Worm (Caenorhabditis elegans) whole organism, L1 larva: Measurements from ENCODE around the gene smg-8.

ENCODE experiments used
- C16A3.4 ChIP-seq: fragments of 150-350 bp; optimal IDR thresholded peaks from 2 replicates; lab custom pipeline; 2014; ENCODE audit warnings: missing biosample characterization, missing genetic modification characterization
- F16B12.6 ChIP-seq: fragments of 150-350 bp; optimal IDR thresholded peaks from 2 replicates; lab custom pipeline; 2014; ENCODE audit warnings: missing biosample characterization, missing genetic modification characterization
- alr-1 ChIP-seq: fragments of 200-800 bp; sonication (Bioruptor generic); optimal IDR thresholded peaks from 2 replicates; lab custom pipeline; 2018; ENCODE audit warnings: borderline replicate concordance, mild to moderate bottlenecking, missing genetic modification characterization, missing compliant biosample characterization
- blmp-1 ChIP-seq: fragments of 150-350 bp; optimal IDR thresholded peaks from 2 replicates; lab custom pipeline; 2014; ENCODE audit warnings: missing biosample characterization, missing genetic modification characterization
- ceh-88 ChIP-seq: fragments of 200-800 bp; sonication (Bioruptor generic); IDR thresholded peaks from 2 replicates; pipeline ENCODE4 v1.3.6; 2022; ENCODE audit warnings: missing genetic modification characterization, missing compliant biosample characterization
- dpl-1 ChIP-seq, 3 experiments: fragments of 150-350 bp in 2 of 3; sonication (generic microtip) in 1 of 3; optimal IDR thresholded peaks; 2 replicates each; lab custom pipeline; 2014 to 2017; ENCODE audit warnings: missing biosample characterization in 3 of 3, missing genetic modification characterization in 3 of 3, missing genetic modification reagents in 3 of 3
- efl-1 ChIP-seq, 4 experiments: fragments of 150-350 bp; optimal IDR thresholded peaks in 3 of 4; peaks in 1 of 4; 1 replicate in 1 of 4; 2 replicates in 3 of 4; lab custom pipeline; 2014; ENCODE audit warnings: missing biosample characterization in 2 of 4, missing genetic modification characterization in 2 of 4, missing genetic modification reagents in 2 of 4
- egl-13 ChIP-seq: sonication (generic microtip); optimal IDR thresholded peaks from 2 replicates; lab custom pipeline; 2016; ENCODE audit warnings: missing genotype, missing genetic modification reagents, missing genetic modification characterization, missing compliant biosample characterization
- elt-3 ChIP-seq, 6 experiments: fragments of 150-350 bp in 1 of 6; sonication (generic microtip); optimal IDR thresholded peaks; 2 replicates each; lab custom pipeline; 2017 to 2018; ENCODE audit warnings: missing biosample characterization in 6 of 6, missing genetic modification characterization in 6 of 6, inconsistent platforms in 1 of 6
- fkh-10 ChIP-seq: sonication (generic microtip); optimal IDR thresholded peaks from 2 replicates; lab custom pipeline; 2017; ENCODE audit warnings: missing biosample characterization, missing genetic modification reagents, missing genetic modification characterization
- grh-1 ChIP-seq: fragments of 200-800 bp; sonication (Bioruptor generic); IDR thresholded peaks from 2 replicates; pipeline ENCODE4 v1.3.6; 2022; ENCODE audit warnings: missing genetic modification reagents, missing genetic modification characterization, missing compliant biosample characterization
- hlh-17 ChIP-seq: fragments of 200-800 bp; sonication (Bioruptor generic); optimal IDR thresholded peaks from 2 replicates; lab custom pipeline; 2018; ENCODE audit warnings: missing genetic modification characterization, mild to moderate bottlenecking, missing compliant biosample characterization, moderate library complexity, borderline replicate concordance
- hpl-2 ChIP-seq: fragments of 150-350 bp; optimal IDR thresholded peaks from 2 replicates; lab custom pipeline; 2014; ENCODE audit warnings: missing biosample characterization, missing genetic modification reagents, missing genetic modification characterization
- lin-15B ChIP-seq: fragments of 150-350 bp; sonication (generic microtip); optimal IDR thresholded peaks from 3 replicates; lab custom pipeline; 2014; ENCODE audit warnings: missing biosample characterization, missing genetic modification characterization
- lin-35 ChIP-seq, 2 experiments: fragments of 150-350 bp; optimal IDR thresholded peaks; 2 replicates each; lab custom pipeline; 2014; ENCODE audit warnings: missing biosample characterization in 2 of 2, missing genetic modification characterization in 2 of 2, missing genetic modification reagents in 2 of 2
- lsy-2 ChIP-seq, 2 experiments: fragments of 150-350 bp; optimal IDR thresholded peaks; 2 replicates each; lab custom pipeline; 2014; ENCODE audit warnings: missing biosample characterization in 2 of 2, missing genetic modification characterization in 2 of 2
- mdl-1 ChIP-seq, 2 experiments: fragments of 150-350 bp; optimal IDR thresholded peaks; 2 replicates each; lab custom pipeline; 2014 to 2017; ENCODE audit warnings: missing biosample characterization in 2 of 2, missing genetic modification characterization in 2 of 2, inconsistent platforms in 1 of 2
- mef-2 ChIP-seq: fragments of 150-350 bp; optimal IDR thresholded peaks from 2 replicates; lab custom pipeline; 2014; ENCODE audit warnings: missing biosample characterization, missing genetic modification characterization
- mep-1 ChIP-seq: fragments of 150-350 bp; optimal IDR thresholded peaks from 2 replicates; lab custom pipeline; 2014; ENCODE audit warnings: missing biosample characterization, missing genetic modification characterization
- nhr-19 ChIP-seq: fragments of 200-800 bp; sonication (Bioruptor generic); conservative IDR thresholded peaks from 2 replicates; pipeline ENCODE4 v1.3.6; 2022; ENCODE audit warnings: missing genetic modification characterization, missing compliant biosample characterization
- nhr-20 ChIP-seq: sonication (generic microtip); optimal IDR thresholded peaks from 2 replicates; lab custom pipeline; 2016; ENCODE audit warnings: mild to moderate bottlenecking, missing genetic modification characterization, missing compliant biosample characterization
- nhr-237 ChIP-seq: fragments of 150-350 bp; optimal IDR thresholded peaks from 2 replicates; lab custom pipeline; 2014; ENCODE audit warnings: missing biosample characterization, missing genetic modification characterization
- nhr-47 ChIP-seq: sonication (generic microtip); optimal IDR thresholded peaks from 2 replicates; lab custom pipeline; 2016; ENCODE audit warnings: mild to moderate bottlenecking, missing genetic modification characterization, moderate library complexity, missing compliant biosample characterization
- nhr-77 ChIP-seq: fragments of 150-350 bp; optimal IDR thresholded peaks from 2 replicates; lab custom pipeline; 2014; ENCODE audit warnings: missing biosample characterization, missing genetic modification characterization
- nhr-85 ChIP-seq: sonication (generic microtip); peaks from one replicate; lab custom pipeline; 2016; ENCODE audit warnings: missing genetic modification characterization, inconsistent platforms, missing compliant biosample characterization
- nhr-90 ChIP-seq: sonication (generic microtip); optimal IDR thresholded peaks from 2 replicates; lab custom pipeline; 2016; ENCODE audit warnings: mild to moderate bottlenecking, missing genetic modification characterization, missing compliant biosample characterization; ENCODE audit not compliant: poor library complexity
- rnt-1 ChIP-seq: sonication (generic microtip); optimal IDR thresholded peaks from 2 replicates; lab custom pipeline; 2016; ENCODE audit warnings: mild to moderate bottlenecking, missing genetic modification characterization, moderate library complexity, missing compliant biosample characterization
- skn-1 ChIP-seq: fragments of 150-350 bp; optimal IDR thresholded peaks from 2 replicates; lab custom pipeline; 2014; ENCODE audit warnings: missing biosample characterization, missing genetic modification characterization
- snu-23 ChIP-seq: sonication (generic microtip); optimal IDR thresholded peaks from 2 replicates; lab custom pipeline; 2016; ENCODE audit warnings: missing genetic modification characterization, missing compliant biosample characterization
- swsn-7 ChIP-seq: sonication (generic microtip); optimal IDR thresholded peaks from 2 replicates; lab custom pipeline; 2016; ENCODE audit warnings: missing genetic modification characterization, missing compliant biosample characterization
- unc-130 ChIP-seq: fragments of 150-350 bp; optimal IDR thresholded peaks from 2 replicates; lab custom pipeline; 2017; ENCODE audit warnings: missing biosample characterization, missing genetic modification characterization, inconsistent platforms
- zip-4 ChIP-seq: fragments of 200-800 bp; sonication (Bioruptor generic); optimal IDR thresholded peaks from 2 replicates; lab custom pipeline; 2018; ENCODE audit warnings: mild to moderate bottlenecking, missing genetic modification characterization, moderate library complexity, missing compliant biosample characterization
- ztf-4 ChIP-seq: fragments of 150-350 bp; optimal IDR thresholded peaks from 2 replicates; lab custom pipeline; 2014; ENCODE audit warnings: missing biosample characterization, missing genetic modification characterization

Gene smg-8

DNA sequence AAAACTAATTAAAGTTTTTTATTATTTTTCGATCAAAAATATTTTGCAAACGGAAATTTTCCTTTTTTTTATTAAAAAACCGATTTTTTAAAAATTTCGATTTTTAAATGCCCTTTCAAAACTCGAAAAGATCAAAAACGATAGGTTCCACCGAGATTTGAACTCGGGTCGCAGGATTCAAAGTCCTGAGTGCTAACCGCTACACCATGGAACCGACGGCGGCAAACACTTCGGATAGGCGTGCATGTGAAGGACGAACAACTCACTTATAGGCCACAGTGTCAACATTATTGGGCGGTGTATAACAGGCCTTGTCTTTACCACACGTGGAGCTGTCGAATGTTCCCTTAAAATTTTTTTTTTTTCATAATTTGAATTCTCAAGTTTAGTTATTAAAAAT, 33.5 kb downstream of the smg-8 start:
- TF ChIP-seq mep-1 (tag; lab: Kevin White, UChicago): peak; percentile 30
- peak; percentile 52 for TF ChIP-seq nhr-90 (tag; lab: Kevin White, UChicago)
- peak; percentile 33; the same call in 1 of the 2 replicates for TF ChIP-seq nhr-19 (GFP tag; lab: Robert Waterston, UW)
- TF ChIP-seq mef-2: no peak
- TF ChIP-seq nhr-85 (tag; lab: Kevin White, UChicago): peak; percentile 42
- peak; percentile 23 to 64 for TF ChIP-seq lin-35 (GFP tag; optimal IDR thresholded peaks at IDR 0.05; lab: Kevin White, UChicago)
- TF ChIP-seq F16B12.6 (tag; lab: Kevin White, UChicago): no peak
- TF ChIP-seq blmp-1 (tag; lab: Kevin White, UChicago): peak; percentile 6
- peak; percentile 13 for TF ChIP-seq swsn-7 (tag; lab: Kevin White, UChicago)
- TF ChIP-seq dpl-1 (GFP tag; optimal IDR thresholded peaks at IDR 0.05; lab: Kevin White, UChicago): peak; percentile 3 to 24 (median 4)
- no peak for TF ChIP-seq ztf-4 (tag; lab: Kevin White, UChicago)
- TF ChIP-seq rnt-1 (tag; lab: Kevin White, UChicago): peak; percentile 40
- peak; percentile 53 for TF ChIP-seq snu-23
- TF ChIP-seq lin-15B (tag; lab: Kevin White, UChicago): no peak
- TF ChIP-seq mdl-1 (tag; optimal IDR thresholded peaks at IDR 0.05; lab: Kevin White, UChicago): peak in 1 of 2 experiments; percentile 14
- TF ChIP-seq C16A3.4 (tag; lab: Kevin White, UChicago): peak; percentile 48
- TF ChIP-seq egl-13 (tag; lab: Kevin White, UChicago): no peak
- peak; percentile 31 to 45 for TF ChIP-seq efl-1 (optimal IDR thresholded peaks at IDR 0.05; lab: Kevin White, UChicago)
- TF ChIP-seq efl-1 (GFP tag; optimal IDR thresholded peaks at IDR 0.05 in 1 of 2; lab: Kevin White, UChicago): peak; percentile 4 to 94
- peak; percentile 43 for TF ChIP-seq nhr-20 (tag; lab: Kevin White, UChicago)
- TF ChIP-seq lsy-2 (tag; optimal IDR thresholded peaks at IDR 0.05; lab: Kevin White, UChicago): peak in 1 of 2 experiments; percentile 65
- peak; percentile 80 for TF ChIP-seq nhr-77
- TF ChIP-seq nhr-47 (tag; lab: Kevin White, UChicago): peak; percentile 42

DNA sequence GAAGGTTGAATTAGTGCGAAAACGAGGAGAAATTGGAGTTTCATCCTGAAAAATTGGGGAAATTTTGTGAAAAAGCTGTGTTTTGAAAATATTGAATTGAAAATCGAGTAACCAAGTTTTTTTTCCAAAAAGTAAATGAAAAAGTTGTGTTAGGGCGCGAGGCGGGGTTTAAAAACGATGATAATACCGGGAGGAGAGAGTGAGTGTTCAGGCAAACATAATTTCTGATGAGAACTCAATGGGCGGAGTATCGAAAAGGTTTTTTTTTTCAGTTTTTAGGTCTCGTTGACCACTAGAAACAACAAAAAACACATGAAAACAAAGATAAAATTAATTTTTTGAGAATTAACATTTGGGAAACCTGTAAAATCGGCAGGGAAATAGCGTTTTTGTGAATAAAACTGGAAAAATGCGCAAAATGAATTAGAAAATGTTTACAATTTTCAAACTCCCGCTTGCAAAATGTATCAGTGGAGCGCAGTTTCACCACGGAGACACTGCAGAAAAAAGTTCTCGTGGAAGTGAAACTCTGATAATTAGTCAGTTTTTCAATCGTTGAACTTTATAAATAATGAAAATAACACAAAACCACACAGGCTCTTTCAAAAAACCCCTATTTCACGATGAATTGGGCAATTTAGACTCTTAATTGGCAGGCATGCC, 38.5 kb downstream of the smg-8 start, which contains the start of gene C13B4.1:
C13B4.1 (minus strand) TSS at position 51 of the 663 bp plus-strand sequence.
- TF ChIP-seq nhr-47 (tag; lab: Kevin White, UChicago) (no peak), zip-4 (GFP tag; lab: Kevin White, UChicago) (no peak), lin-35 (GFP tag; optimal IDR thresholded peaks at IDR 0.05; lab: Kevin White, UChicago) (peak; percentile 31 to 85), skn-1 (tag; lab: Kevin White, UChicago) (no peak), hlh-17 (GFP tag; lab: Kevin White, UChicago) (no peak), nhr-85 (tag; lab: Kevin White, UChicago) (peak; percentile 71), alr-1 (tag; lab: Kevin White, UChicago) (no peak), hpl-2 (GFP tag; lab: Kevin White, UChicago) (peak; percentile 59), unc-130 (tag; lab: Kevin White, UChicago) (no peak), nhr-237 (tag; lab: Kevin White, UChicago) (no peak), nhr-20 (tag; lab: Kevin White, UChicago) (no peak), dpl-1 (GFP tag; optimal IDR thresholded peaks at IDR 0.05; lab: Kevin White, UChicago) (peak; percentile 45 to 76 (median 57)), fkh-10 (GFP tag; lab: Kevin White, UChicago) (no peak), mdl-1 (tag; optimal IDR thresholded peaks at IDR 0.05; lab: Kevin White, UChicago) (no peak), efl-1 (optimal IDR thresholded peaks at IDR 0.05; lab: Kevin White, UChicago) (peak; percentile 76 to 96), efl-1 (GFP tag; optimal IDR thresholded peaks at IDR 0.05 in 1 of 2; lab: Kevin White, UChicago) (peak; percentile 75 to 96)

DNA sequence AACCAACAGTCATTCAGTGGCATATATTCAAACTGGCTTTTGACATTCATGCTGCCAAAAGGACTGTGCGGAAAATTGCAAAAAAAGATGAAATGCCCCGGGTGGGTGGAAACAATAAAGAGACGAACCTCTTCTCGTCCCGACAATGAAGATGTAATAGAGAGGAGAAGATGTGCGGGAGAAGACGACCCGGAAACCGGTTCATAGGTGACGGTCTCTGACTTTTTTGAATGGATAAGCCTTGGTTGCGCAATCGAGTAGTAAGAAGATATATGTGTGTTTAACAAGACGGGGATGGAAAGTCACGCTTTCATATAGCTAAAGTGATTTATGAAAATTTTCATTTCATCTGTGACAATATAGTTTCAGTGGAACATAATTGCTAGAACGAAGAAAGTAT, 39.6 kb downstream of the smg-8 start:
- TF ChIP-seq nhr-85 (tag; lab: Kevin White, UChicago): peak; percentile 4
- no peak for TF ChIP-seq skn-1 (tag; lab: Kevin White, UChicago)
- peak in 1 of 6 experiments; percentile 21 for TF ChIP-seq elt-3 (tag; optimal IDR thresholded peaks at IDR 0.05; lab: Kevin White, UChicago)
- peak; percentile 48 for TF ChIP-seq grh-1
- peak; percentile 84 for TF ChIP-seq blmp-1 (tag; lab: Kevin White, UChicago)
- TF ChIP-seq ceh-88: no peak
